Worm (Caenorhabditis elegans) whole organism, L2 larva: Measurements from ENCODE around the gene clec-8.

Source experiments
- lin-39 ChIP-seq: fragments of 150-350 bp; optimal IDR thresholded peaks from 2 replicates; lab custom pipeline; 2014; ENCODE audit warnings: missing biosample characterization, missing genetic modification reagents, missing genetic modification characterization
- zag-1 ChIP-seq: fragments of 150-350 bp; optimal IDR thresholded peaks from 2 replicates; lab custom pipeline; 2014; ENCODE audit warnings: missing biosample characterization, missing genetic modification characterization

DNA sequence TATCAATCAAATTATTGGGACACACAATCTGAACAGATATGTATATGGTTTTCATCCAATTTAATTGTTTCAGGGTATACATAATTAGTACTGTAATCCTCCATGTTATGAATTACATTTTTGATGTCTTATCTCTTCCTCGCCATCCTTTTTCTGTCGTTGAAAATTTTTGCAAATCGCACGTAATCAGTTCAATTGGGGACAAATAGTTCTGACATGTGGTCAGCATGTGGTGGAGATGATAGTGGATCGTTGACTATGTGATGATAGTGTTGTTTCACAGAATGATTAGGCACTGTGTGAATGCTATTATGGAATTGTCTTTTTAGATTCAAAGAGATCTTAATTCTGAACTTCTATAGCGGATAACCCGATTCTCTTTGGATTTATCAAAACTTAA lies 37.6 kb upstream of the clec-8 start:
- TF ChIP-seq lin-39 (tag; lab: Kevin White, UChicago) (no peak), zag-1 (no peak)
